Fruit fly (Drosophila melanogaster) whole organism, embryonic: ENCODE results near the gene Psn.
A peak's percentile ranks its signal among the peaks of the same experiment; 100 is the strongest.

ENCODE experiments used
- Bdp1 ChIP-seq: fragments of 200-800 bp; sonication (Bioruptor generic); optimal IDR thresholded peaks from 3 replicates; lab custom pipeline; 2016; ENCODE audit warnings: missing biosample characterization, missing genetic modification characterization
- BtbVII ChIP-seq: fragments of 200-800 bp; sonication (Bioruptor generic); optimal IDR thresholded peaks from 3 replicates; lab custom pipeline; 2017; ENCODE audit warnings: missing biosample characterization, mild to moderate bottlenecking, missing genetic modification characterization
- CG12299 ChIP-seq: fragments of 200-800 bp; sonication (Bioruptor generic); optimal IDR thresholded peaks from 2 replicates; lab custom pipeline; 2018; ENCODE audit warnings: missing biosample characterization, mild to moderate bottlenecking, missing genetic modification characterization
- CG12769 ChIP-seq: fragments of 200-800 bp; sonication (Bioruptor generic); optimal IDR thresholded peaks from 2 replicates; lab custom pipeline; 2019; ENCODE audit warnings: missing biosample characterization, mild to moderate bottlenecking, missing genetic modification characterization, moderate library complexity
- CG15601 ChIP-seq: fragments of 200-800 bp; sonication (Bioruptor generic); optimal IDR thresholded peaks from 3 replicates; lab custom pipeline; 2019; ENCODE audit warnings: missing biosample characterization, mild to moderate bottlenecking, missing genetic modification characterization, moderate library complexity
- CG16815 ChIP-seq: fragments of 200-800 bp; sonication (Bioruptor generic); optimal IDR thresholded peaks from 3 replicates; lab custom pipeline; 2017; ENCODE audit warnings: missing biosample characterization, mild to moderate bottlenecking, missing genetic modification characterization
- CG18599 ChIP-seq: fragments of 200-800 bp; sonication (Bioruptor generic); optimal IDR thresholded peaks from 3 replicates; lab custom pipeline; 2017; ENCODE audit warnings: missing biosample characterization, missing genetic modification characterization, mild to moderate bottlenecking, moderate library complexity, missing genetic modification reagents
- CG18619 ChIP-seq: fragments of 200-800 bp; sonication (Bioruptor generic); optimal IDR thresholded peaks from 3 replicates; lab custom pipeline; 2017; ENCODE audit warnings: missing biosample characterization, mild to moderate bottlenecking, missing genetic modification characterization
- CG34376 ChIP-seq: fragments of 200-800 bp; sonication (Bioruptor generic); optimal IDR thresholded peaks from 2 replicates; lab custom pipeline; 2018; ENCODE audit warnings: missing biosample characterization, mild to moderate bottlenecking, missing genetic modification characterization
- CG34422 ChIP-seq: fragments of 200-800 bp; sonication (Bioruptor generic); IDR thresholded peaks from 3 replicates; pipeline ENCODE4 v1.3.6; 2022; ENCODE audit warnings: missing biosample characterization, missing genetic modification characterization
- CG3726 ChIP-seq: fragments of 200-800 bp; sonication (Bioruptor generic); IDR thresholded peaks from 3 replicates; pipeline ENCODE4, ENCODE4 v1.3.6; 2022; ENCODE audit warnings: missing biosample characterization, missing genetic modification characterization
- CG4854 ChIP-seq: fragments of 200-800 bp; sonication (Bioruptor generic); optimal IDR thresholded peaks from 2 replicates; lab custom pipeline; 2016; ENCODE audit warnings: missing biosample characterization, missing genetic modification characterization, inconsistent platforms
- CG7271 ChIP-seq: fragments of 200-800 bp; sonication (Bioruptor generic); optimal IDR thresholded peaks from 2 replicates; lab custom pipeline; 2018; ENCODE audit warnings: missing biosample characterization, mild to moderate bottlenecking, missing genetic modification characterization, moderate library complexity
- CG7745 ChIP-seq: fragments of 200-800 bp; sonication (Bioruptor generic); optimal IDR thresholded peaks from 2 replicates; lab custom pipeline; 2018; ENCODE audit warnings: missing biosample characterization, mild to moderate bottlenecking, missing genetic modification characterization, moderate library complexity
- CG8290 ChIP-seq, 3 experiments: fragments of 200-800 bp; sonication (Bioruptor generic); optimal IDR thresholded peaks; 2 replicates each; lab custom pipeline; 2016 to 2019; ENCODE audit warnings: missing biosample characterization in 3 of 3, missing genetic modification characterization in 3 of 3, mild to moderate bottlenecking in 2 of 3, moderate library complexity in 1 of 3
- Chrac-16 ChIP-seq: fragments of 200-800 bp; sonication (Bioruptor generic); optimal IDR thresholded peaks from 3 replicates; lab custom pipeline; 2016; ENCODE audit warnings: missing biosample characterization, missing genetic modification characterization
- CrebB ChIP-seq: fragments of 200-800 bp; sonication (Bioruptor generic); optimal IDR thresholded peaks from 3 replicates; lab custom pipeline; 2018; ENCODE audit warnings: missing biosample characterization, mild to moderate bottlenecking, missing genetic modification characterization
- Deaf1 ChIP-seq: fragments of 200-800 bp; optimal IDR thresholded peaks from 3 replicates; lab custom pipeline; 2019; ENCODE audit warnings: missing biosample characterization, mild to moderate bottlenecking, missing genetic modification characterization, moderate library complexity
- Dp ChIP-seq: fragments of 200-800 bp; sonication (Bioruptor generic); optimal IDR thresholded peaks from 2 replicates; lab custom pipeline; 2018; ENCODE audit warnings: missing biosample characterization, mild to moderate bottlenecking, missing genetic modification characterization, moderate library complexity
- Fer3 ChIP-seq: fragments of 200-800 bp; sonication (Bioruptor generic); optimal IDR thresholded peaks from 2 replicates; lab custom pipeline; 2018; ENCODE audit warnings: missing biosample characterization, mild to moderate bottlenecking, missing genetic modification characterization, moderate library complexity
- GATAe ChIP-seq: fragments of 200-800 bp; sonication (Bioruptor generic); conservative IDR thresholded peaks from 2 replicates; pipeline ENCODE4 v1.3.6; 2022; ENCODE audit warnings: missing biosample characterization, missing genetic modification characterization
- HHEX ChIP-seq: fragments of 200-800 bp; sonication (Bioruptor generic); optimal IDR thresholded peaks from 3 replicates; lab custom pipeline; 2017; ENCODE audit warnings: missing biosample characterization, mild to moderate bottlenecking, missing genetic modification characterization, missing genetic modification reagents
- HLHmδ ChIP-seq: fragments of 200-800 bp; sonication (Bioruptor generic); optimal IDR thresholded peaks from 2 replicates; lab custom pipeline; 2018; ENCODE audit warnings: missing biosample characterization, mild to moderate bottlenecking, missing genetic modification characterization, moderate library complexity
- Hand ChIP-seq: fragments of 200-800 bp; sonication (Bioruptor generic); optimal IDR thresholded peaks from 2 replicates; lab custom pipeline; 2017; ENCODE audit warnings: mild to moderate bottlenecking, missing biosample characterization, missing genetic modification reagents, missing genetic modification characterization
- Hmr ChIP-seq: fragments of 200-800 bp; sonication (Bioruptor generic); optimal IDR thresholded peaks from 3 replicates; lab custom pipeline; 2017; ENCODE audit warnings: mild to moderate bottlenecking, missing biosample characterization, missing genetic modification reagents, missing genetic modification characterization
- Lpt ChIP-seq: fragments of >200 bp; optimal IDR thresholded peaks from 2 replicates; lab custom pipeline; 2018; ENCODE audit warnings: missing biosample characterization, missing genetic modification characterization
- MBD-R2 ChIP-seq: fragments of 200-800 bp; sonication (Bioruptor generic); IDR thresholded peaks from 2 replicates; pipeline ENCODE4 v1.3.6; 2022; ENCODE audit warnings: missing biosample characterization, missing genetic modification characterization
- Mad ChIP-seq: fragments of 200-800 bp; sonication (Bioruptor generic); optimal IDR thresholded peaks from 2 replicates; lab custom pipeline; 2016; ENCODE audit warnings: missing biosample characterization, missing genetic modification characterization
- PHDP ChIP-seq: fragments of 200-800 bp; sonication (Bioruptor generic); optimal IDR thresholded peaks from 3 replicates; lab custom pipeline; 2018; ENCODE audit warnings: missing biosample characterization, mild to moderate bottlenecking, missing genetic modification characterization, moderate library complexity
- Pdp1 ChIP-seq, 2 experiments: fragments of 200-800 bp; sonication (Bioruptor generic); optimal IDR thresholded peaks; 3 replicates each; lab custom pipeline; 2016; ENCODE audit warnings: missing biosample characterization in 2 of 2, missing genetic modification characterization in 2 of 2, mild to moderate bottlenecking in 1 of 2, moderate library complexity in 1 of 2
- Xrp1 ChIP-seq: fragments of 200-800 bp; sonication (Bioruptor generic); IDR thresholded peaks from 2 replicates; pipeline ENCODE4 v1.3.6; 2022; ENCODE audit warnings: missing biosample characterization, missing genetic modification characterization
- bsh ChIP-seq, 2 experiments: fragments of 200-800 bp; sonication (Bioruptor generic); optimal IDR thresholded peaks; 2 replicates each; lab custom pipeline; 2017 to 2018; ENCODE audit warnings: mild to moderate bottlenecking in 2 of 2, missing biosample characterization in 2 of 2, missing genetic modification characterization in 2 of 2, moderate library complexity in 1 of 2
- chm ChIP-seq: fragments of 200-800 bp; sonication (Bioruptor generic); IDR thresholded peaks from 2 replicates; pipeline ENCODE4 v1.3.6; 2022; ENCODE audit warnings: missing biosample characterization, missing genetic modification characterization
- gce ChIP-seq: fragments of 200-800 bp; sonication (Bioruptor generic); IDR thresholded peaks from 3 replicates; pipeline ENCODE4 v1.3.6; 2022; ENCODE audit warnings: missing biosample characterization, missing genetic modification characterization
- gt ChIP-seq: fragments of 200-800 bp; sonication (Bioruptor generic); IDR thresholded peaks from 2 replicates; pipeline ENCODE4 v1.3.6; 2022; ENCODE audit warnings: missing biosample characterization, missing genetic modification characterization
- jumu ChIP-seq: fragments of 200-800 bp; sonication (Bioruptor generic); optimal IDR thresholded peaks from 3 replicates; lab custom pipeline; 2016; ENCODE audit warnings: missing biosample characterization, missing genetic modification characterization
- klu ChIP-seq: fragments of 200-800 bp; sonication (Bioruptor generic); IDR thresholded peaks from 2 replicates; pipeline ENCODE4 v1.3.6; 2022; ENCODE audit warnings: missing biosample characterization, missing genetic modification characterization
- lilli ChIP-seq: fragments of 200-800 bp; sonication (Bioruptor generic); optimal IDR thresholded peaks from 3 replicates; lab custom pipeline; 2016; ENCODE audit warnings: missing biosample characterization, missing genetic modification characterization
- nom ChIP-seq: fragments of 200-800 bp; sonication (Bioruptor generic); optimal IDR thresholded peaks from 2 replicates; lab custom pipeline; 2017; ENCODE audit warnings: missing biosample characterization, missing genetic modification characterization, mild to moderate bottlenecking, moderate library complexity, missing genetic modification reagents
- pho ChIP-seq: fragments of 200-800 bp; sonication (Bioruptor generic); optimal IDR thresholded peaks from 2 replicates; lab custom pipeline; 2016; ENCODE audit warnings: missing biosample characterization, missing genetic modification characterization
- pum ChIP-seq: fragments of 200-800 bp; sonication (Bioruptor generic); optimal IDR thresholded peaks from 2 replicates; lab custom pipeline; 2016; ENCODE audit warnings: missing biosample characterization, missing genetic modification characterization
- sd ChIP-seq: fragments of 200-800 bp; sonication (Bioruptor generic); optimal IDR thresholded peaks from 3 replicates; lab custom pipeline; 2018; ENCODE audit warnings: missing biosample characterization, mild to moderate bottlenecking, missing genetic modification characterization, moderate library complexity
- sob ChIP-seq: fragments of 200-800 bp; sonication (Bioruptor generic); IDR thresholded peaks from 2 replicates; pipeline ENCODE4 v1.3.6; 2022; ENCODE audit warnings: missing biosample characterization, missing genetic modification characterization
- sug ChIP-seq: fragments of 200-800 bp; optimal IDR thresholded peaks from 2 replicates; lab custom pipeline; 2019; ENCODE audit warnings: missing biosample characterization, mild to moderate bottlenecking, missing genetic modification characterization, moderate library complexity
- toy ChIP-seq: fragments of 200-800 bp; sonication (Bioruptor generic); IDR thresholded peaks from 2 replicates; pipeline ENCODE4 v1.3.6; 2022; ENCODE audit warnings: missing biosample characterization, missing genetic modification characterization
- tup ChIP-seq: fragments of 200-800 bp; sonication (Bioruptor generic); optimal IDR thresholded peaks from 2 replicates; lab custom pipeline; 2016; ENCODE audit warnings: missing biosample characterization, mild to moderate bottlenecking, missing genetic modification characterization, moderate library complexity

Gene Psn

DNA sequence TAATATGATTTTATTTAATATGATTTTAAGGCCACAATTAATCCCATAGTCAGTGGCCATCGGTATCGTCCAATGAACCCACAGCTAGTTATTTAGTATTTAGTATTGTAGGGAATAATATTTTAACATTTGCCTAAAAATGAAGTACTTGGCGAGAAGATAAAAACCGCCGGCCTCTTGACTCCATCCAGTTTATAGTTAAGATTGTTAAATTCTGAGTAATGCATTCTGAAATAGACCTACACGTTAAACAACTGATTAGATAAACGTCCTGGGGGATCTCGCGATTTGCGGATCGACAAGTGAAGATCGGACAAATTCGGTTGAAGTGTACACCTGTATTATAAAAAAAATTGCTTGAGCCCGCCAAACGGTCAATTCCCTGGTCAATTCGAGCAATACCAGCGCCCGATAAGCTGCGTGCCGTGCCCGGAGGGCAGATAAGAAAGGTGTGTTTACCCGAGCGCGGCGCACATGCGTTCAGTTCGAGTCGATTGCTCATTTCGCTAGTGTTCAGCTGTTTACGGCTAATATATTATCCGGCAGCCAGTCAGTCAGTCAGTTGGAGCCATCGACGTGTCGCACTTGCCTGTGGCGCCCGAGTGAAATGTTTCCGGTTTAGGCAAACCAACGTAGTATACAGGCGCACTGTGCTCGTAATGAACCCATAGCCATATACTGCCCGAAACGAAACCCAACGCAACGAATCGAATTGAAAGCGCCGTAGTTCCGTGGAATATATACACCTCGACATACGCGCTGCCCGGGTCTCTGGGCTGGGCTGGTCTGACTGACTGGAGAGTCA is 45.0 kb upstream of the Psn start (continued):
- TF ChIP-seq Fer3 (tag; lab: Kevin White, UChicago) (no peak), CG8290 (GFP tag; optimal IDR thresholded peaks at IDR 0.05; lab: Kevin White, UChicago) (no peak), CG8290 (tag; optimal IDR thresholded peaks at IDR 0.05; lab: Kevin White, UChicago) (peak in 1 of 2 experiments; percentile 30), HHEX (no peak), gt (GFP tag; lab: Robert Waterston, UW) (no peak), CG34376 (GFP tag; lab: Kevin White, UChicago) (peak; percentile 67), jumu (GFP tag; lab: Kevin White, UChicago) (no peak), Mad (GFP tag; lab: Kevin White, UChicago) (no peak), Deaf1 (tag; lab: Kevin White, UChicago) (peak; percentile 60), klu (GFP tag; lab: Robert Waterston, UW) (no peak), CrebB (tag; lab: Kevin White, UChicago) (peak; percentile 13), CG34422 (GFP tag; lab: Robert Waterston, UW) (no peak), Hand (GFP tag; lab: Kevin White, UChicago) (peak; percentile 8), CG3726 (GFP tag; lab: Robert Waterston, UW) (no peak), Chrac-16 (GFP tag; lab: Kevin White, UChicago) (no peak), pho (GFP tag; lab: Kevin White, UChicago) (no peak), CG7745 (no peak), CG7271 (no peak), Dp (GFP tag; lab: Kevin White, UChicago) (no peak), CG18619 (GFP tag; lab: Kevin White, UChicago) (no peak), CG12769 (tag; lab: Kevin White, UChicago) (peak; percentile 3), HLHmδ (GFP tag; lab: Kevin White, UChicago) (no peak), Lpt (GFP tag; lab: Kevin White, UChicago) (no peak), MBD-R2 (no peak), Hmr (GFP tag; lab: Kevin White, UChicago) (peak; percentile 2), sd (tag; lab: Kevin White, UChicago) (peak; percentile 60), CG16815 (GFP tag; lab: Kevin White, UChicago) (no peak), PHDP (tag; lab: Kevin White, UChicago) (no peak), toy (GFP tag; lab: Robert Waterston, UW) (no peak), CG15601 (tag; lab: Kevin White, UChicago) (peak; percentile 6), chm (GFP tag; lab: Robert Waterston, UW) (no peak; the same call in 1 of the 2 replicates), sug (tag; lab: Kevin White, UChicago) (peak; percentile 95), lilli (GFP tag; lab: Kevin White, UChicago) (no peak), CG12299 (tag; lab: Kevin White, UChicago) (no peak), Bdp1 (no peak)

DNA sequence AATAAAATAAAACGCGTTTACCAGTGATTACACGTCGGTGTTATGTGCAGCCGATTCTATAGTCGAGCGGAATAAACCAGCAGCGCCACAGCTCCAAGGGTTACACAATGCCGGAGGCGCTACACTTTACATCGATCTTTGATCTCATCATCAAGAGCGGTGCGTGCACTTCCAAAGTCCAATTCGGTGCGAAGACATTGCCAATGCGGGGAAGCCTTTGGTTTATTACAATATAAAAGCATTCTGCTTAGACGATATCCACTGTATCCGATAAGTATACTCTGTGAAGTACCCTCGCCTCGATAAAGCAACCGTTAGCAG is 44.5 kb upstream of the Psn start:
- TF ChIP-seq sob (GFP tag; lab: Robert Waterston, UW) (no peak), BtbVII (GFP tag; lab: Kevin White, UChicago) (no peak), nom (GFP tag; lab: Kevin White, UChicago) (peak; percentile 75), CG18599 (GFP tag; lab: Kevin White, UChicago) (no peak), gce (GFP tag; lab: Robert Waterston, UW) (no peak), bsh (GFP tag; optimal IDR thresholded peaks at IDR 0.05; lab: Kevin White, UChicago) (peak in 1 of 2 experiments; percentile 36), Pdp1 (GFP tag; optimal IDR thresholded peaks at IDR 0.05; lab: Kevin White, UChicago) (peak in 1 of 2 experiments; percentile 87), pum (GFP tag; lab: Kevin White, UChicago) (no peak), CG4854 (GFP tag; lab: Kevin White, UChicago) (no peak), GATAe (GFP tag; lab: Robert Waterston, UW) (no peak), Deaf1 (tag; lab: Kevin White, UChicago) (peak; percentile 12), Xrp1 (GFP tag; lab: Robert Waterston, UW) (no peak), tup (no peak)
